Fruit fly (Drosophila melanogaster) Kc167 (cell line): Measurements from ENCODE around the gene xit.

ENCODE experiments used
- Myc ChIP-seq: fragments of >200 bp; optimal IDR thresholded peaks from 2 replicates; lab custom pipeline; 2017; ENCODE audit warnings: missing external identifiers
- Sin3A ChIP-seq: fragments of >200 bp; optimal IDR thresholded peaks from 2 replicates; lab custom pipeline; 2018; ENCODE audit warnings: missing external identifiers
- h ChIP-seq: fragments of >200 bp; optimal IDR thresholded peaks from 3 replicates; lab custom pipeline; 2018; ENCODE audit warnings: missing external identifiers
- insv ChIP-seq: fragments of >200 bp; optimal IDR thresholded peaks from 3 replicates; lab custom pipeline; 2018; ENCODE audit warnings: missing external identifiers
- psq ChIP-seq: fragments of >200 bp; optimal IDR thresholded peaks from 2 replicates; lab custom pipeline; 2017; ENCODE audit warnings: missing external identifiers
- ttk ChIP-seq: sonication (Bioruptor generic); optimal IDR thresholded peaks from 2 replicates; lab custom pipeline; 2017; ENCODE audit warnings: missing external identifiers

The xit gene

dm6 chrX:6805404-6805803 is 15.4 kb upstream of the xit start:
- TF ChIP-seq insv (no peak), psq (no peak), h (no peak), Myc (lab: Kevin White, UChicago) (no peak), Sin3A (lab: Kevin White, UChicago) (no peak), ttk (lab: Kevin White, UChicago) (no peak)

DNA sequence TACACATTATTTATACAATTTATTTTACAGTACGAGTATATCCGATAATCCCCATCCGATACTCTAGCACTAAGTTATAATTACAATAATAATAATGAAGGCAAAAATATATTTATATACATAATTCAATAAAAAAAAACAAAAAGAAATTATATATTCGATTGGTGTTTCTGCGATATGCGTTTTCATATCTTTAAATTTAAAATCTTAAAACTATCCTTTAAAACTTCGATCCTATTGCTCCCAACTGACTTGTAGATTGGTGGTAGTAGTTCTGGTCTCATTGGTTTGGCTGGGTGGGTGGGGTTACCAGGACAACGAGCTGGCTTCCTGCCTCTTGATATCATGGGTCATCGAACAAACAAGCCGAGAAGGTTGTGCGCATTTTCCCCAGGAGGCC is 7.1 kb upstream of the xit start, which contains the start of gene iav:
Gene iav, plus strand, starts transcription at position 301 of the 400 bp plus-strand sequence.
- no peak for TF ChIP-seq insv
- no peak for TF ChIP-seq Myc (lab: Kevin White, UChicago)
- no peak for TF ChIP-seq h
- TF ChIP-seq ttk (lab: Kevin White, UChicago), result no peak
- no peak for TF ChIP-seq Sin3A (lab: Kevin White, UChicago)
- no peak for TF ChIP-seq psq

- TF ChIP-seq Myc (lab: Kevin White, UChicago) (no peak), h (no peak), ttk (lab: Kevin White, UChicago) (no peak), Sin3A (lab: Kevin White, UChicago) (no peak), insv (no peak), psq (no peak)
These were observed 2.1 kb downstream of the xit start, which contains the start of gene Atx-1 for dm6 chrX:6822904-6823303. Gene Atx-1, plus strand, starts transcription at chrX:6823204.

DNA sequence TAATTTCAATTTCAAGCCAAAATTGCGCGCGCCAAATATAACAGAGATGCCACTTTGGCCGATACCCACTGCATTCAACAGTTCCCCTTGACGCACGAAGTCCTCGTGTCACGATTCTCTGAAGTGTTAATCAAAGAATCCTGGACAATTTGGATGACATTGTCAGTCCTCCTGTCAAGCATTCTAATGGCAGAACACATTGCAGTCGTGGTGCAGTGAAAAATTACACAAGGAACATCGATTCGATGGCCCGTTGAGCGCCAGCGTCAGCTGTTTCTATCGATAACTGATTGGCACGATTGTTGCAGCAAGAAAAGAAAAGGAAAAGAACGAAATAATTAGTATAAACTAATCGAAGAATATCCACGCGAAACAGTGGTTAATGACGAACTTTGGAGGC is 3.4 kb downstream of the xit start, which contains the start of gene nonC:
Gene nonC, plus strand, starts transcription at position 294 of the 400 bp plus-strand sequence.
- no peak for TF ChIP-seq psq
- TF ChIP-seq insv, result no peak
- TF ChIP-seq Myc (lab: Kevin White, UChicago), result no peak
- TF ChIP-seq ttk (lab: Kevin White, UChicago), result no peak
- no peak for TF ChIP-seq h
- TF ChIP-seq Sin3A (lab: Kevin White, UChicago), result no peak

dm6 chrX:6832584-6832983 is 11.8 kb downstream of the xit start, which contains the start of gene mAChR-C:
Gene mAChR-C, minus strand, starts transcription at chrX:6832684.
- no peak for TF ChIP-seq psq

DNA sequence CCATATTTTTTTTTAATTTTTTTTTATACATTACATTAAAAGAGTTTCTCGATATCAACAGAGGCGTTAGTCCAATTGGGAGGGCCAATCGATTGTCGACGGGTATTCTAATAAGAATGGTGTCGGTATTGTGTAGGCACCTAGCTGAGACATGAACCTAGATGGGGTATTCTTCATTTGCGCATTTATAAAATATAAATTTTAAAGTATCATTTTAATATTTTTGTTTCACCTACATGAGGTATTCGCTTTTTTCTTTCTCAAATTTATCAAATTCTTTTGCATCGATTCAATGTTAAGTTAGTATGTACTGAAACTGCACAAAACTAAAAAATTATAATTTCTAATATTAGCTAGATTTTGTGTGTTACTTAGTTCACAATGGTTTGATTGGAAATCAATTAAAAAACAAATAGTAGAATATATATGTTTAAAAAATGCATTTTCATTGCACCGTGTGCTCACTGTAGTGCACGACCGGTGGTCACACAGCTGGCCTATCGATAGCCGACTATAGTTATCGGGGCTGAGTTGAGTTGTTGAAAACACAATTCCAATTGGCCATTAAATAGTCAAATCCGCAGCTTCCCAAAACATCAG is 23.1 kb downstream of the xit start, which contains the start of the genes CG14435 and Tmf:
Gene CG14435, minus strand, starts transcription at position 81 of the 600 bp plus-strand sequence.
Gene Tmf, plus strand, starts transcription at position 501 of the 600 bp plus-strand sequence.
- TF ChIP-seq insv (peak; percentile 99), Sin3A (lab: Kevin White, UChicago) (no peak)

DNA sequence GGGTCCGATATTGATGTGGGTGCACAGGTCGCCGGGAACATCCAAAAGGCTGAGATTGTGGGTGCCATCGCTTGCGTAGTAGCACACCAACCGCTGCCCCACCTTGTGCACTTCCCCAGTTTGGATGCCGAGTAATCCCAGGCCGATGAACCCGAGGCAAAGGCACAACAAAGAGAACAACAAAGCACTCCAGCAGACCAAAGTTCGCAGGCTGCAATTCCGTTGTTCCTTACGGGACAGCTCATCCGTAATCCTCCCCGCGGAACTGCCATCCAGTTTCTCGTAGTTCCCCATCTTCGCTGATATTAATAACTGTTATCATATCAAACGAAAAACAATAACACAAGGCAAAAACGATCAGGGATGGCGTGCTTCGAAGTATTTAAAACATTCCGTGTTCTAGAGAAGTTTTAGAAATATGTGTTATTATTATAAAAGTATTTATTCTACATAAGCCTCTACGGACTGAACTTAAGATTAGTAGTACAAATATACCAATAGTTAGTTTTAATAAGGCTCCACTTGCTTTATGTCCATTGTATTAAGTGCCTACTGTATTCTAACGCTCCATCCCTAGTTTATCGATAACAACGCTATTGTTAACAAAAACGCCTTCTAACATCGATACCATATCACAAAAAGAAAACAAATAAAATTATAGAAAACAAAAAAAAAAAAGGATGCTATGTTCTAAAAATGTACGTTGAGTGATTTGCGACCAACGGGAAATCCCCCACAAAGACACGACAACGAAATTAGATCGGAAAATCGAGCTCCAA is 28.6 kb downstream of the xit start, which contains the start of the genes Cht11 and CG4558:
Gene Cht11, minus strand, starts transcription at position 340 of the 779 bp plus-strand sequence.
Gene CG4558, plus strand, starts transcription at position 593 of the 779 bp plus-strand sequence.
- TF ChIP-seq psq (no peak), Myc (lab: Kevin White, UChicago) (no peak), Sin3A (lab: Kevin White, UChicago) (no peak), insv (no peak), h (no peak), ttk (lab: Kevin White, UChicago) (no peak)

- TF ChIP-seq Sin3A (lab: Kevin White, UChicago) (no peak), insv (no peak), psq (no peak), Myc (lab: Kevin White, UChicago) (no peak), h (no peak), ttk (lab: Kevin White, UChicago) (no peak)
These were observed 31.8 kb downstream of the xit start for dm6 chrX:6852574-6852973.

DNA sequence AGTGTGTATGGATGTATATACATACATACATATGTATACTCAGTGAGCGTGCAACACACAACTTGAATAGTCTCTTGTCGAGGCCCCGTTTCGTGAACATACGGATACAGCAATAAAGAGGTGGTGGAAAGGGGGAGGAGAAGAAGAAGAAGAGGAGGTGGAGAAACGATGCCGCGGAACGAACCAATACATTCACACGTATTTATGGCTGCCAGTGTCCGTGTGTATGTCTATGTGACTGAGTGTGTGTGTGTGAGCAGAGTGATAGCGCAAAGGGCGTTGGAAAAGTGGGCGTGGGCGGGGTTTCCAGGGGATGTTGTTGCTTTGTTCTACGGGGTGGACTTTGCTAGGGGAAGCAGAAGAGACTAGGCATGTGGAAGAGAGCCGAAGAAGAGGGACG is 32.6 kb downstream of the xit start:
- TF ChIP-seq ttk (lab: Kevin White, UChicago), result no peak
- no peak for TF ChIP-seq Myc (lab: Kevin White, UChicago)
- no peak for TF ChIP-seq h
- no peak for TF ChIP-seq insv
- no peak for TF ChIP-seq psq
- no peak for TF ChIP-seq Sin3A (lab: Kevin White, UChicago)

dm6 chrX:6854563-6854962 is 33.7 kb downstream of the xit start:
- no peak for TF ChIP-seq ttk (lab: Kevin White, UChicago)
- TF ChIP-seq insv, result no peak
- no peak for TF ChIP-seq Sin3A (lab: Kevin White, UChicago)
- TF ChIP-seq h, result no peak
- TF ChIP-seq psq, result no peak
- no peak for TF ChIP-seq Myc (lab: Kevin White, UChicago)

DNA sequence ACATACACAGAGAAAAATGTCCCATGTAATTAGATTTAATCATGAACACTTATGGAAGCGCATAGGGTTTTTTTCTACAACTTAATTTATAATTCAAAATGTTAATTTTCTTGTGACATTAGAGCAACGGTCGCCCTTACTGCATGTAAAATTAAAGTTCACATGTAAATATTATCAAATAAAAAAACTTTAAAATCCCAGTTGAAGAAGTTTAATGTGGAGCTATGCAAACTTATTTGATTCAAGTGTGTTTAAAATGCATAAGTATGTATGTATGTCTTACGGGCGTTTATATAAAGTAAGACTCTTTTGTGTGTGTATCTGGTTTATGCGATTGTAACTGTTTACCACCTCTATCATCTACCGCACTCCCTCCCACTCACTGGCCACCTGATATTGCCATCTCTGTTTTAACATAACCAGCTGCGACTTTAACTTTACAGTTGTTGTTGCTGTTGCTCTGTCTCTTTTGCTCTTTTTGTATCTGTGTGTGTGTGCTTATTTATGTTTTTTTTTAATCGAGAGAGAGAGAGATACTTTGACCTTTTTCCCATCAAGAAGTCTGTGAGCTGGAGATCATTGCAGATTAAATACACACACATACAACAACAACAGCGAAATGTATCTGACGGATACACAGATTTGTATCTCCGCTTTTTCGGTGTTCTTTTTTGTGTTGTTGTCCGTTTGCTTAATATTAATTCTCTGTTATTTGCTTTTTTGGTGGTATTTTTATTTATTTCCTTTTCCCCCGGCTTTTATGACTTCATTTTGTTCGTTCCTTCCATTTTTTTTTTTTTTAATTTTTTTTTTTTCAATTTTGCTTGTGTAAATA is 34.8 kb downstream of the xit start:
- TF ChIP-seq Sin3A (lab: Kevin White, UChicago), result no peak
- TF ChIP-seq h, result no peak
- no peak for TF ChIP-seq insv
- no peak for TF ChIP-seq ttk (lab: Kevin White, UChicago)
- no peak for TF ChIP-seq psq
- TF ChIP-seq Myc (lab: Kevin White, UChicago), result no peak

DNA sequence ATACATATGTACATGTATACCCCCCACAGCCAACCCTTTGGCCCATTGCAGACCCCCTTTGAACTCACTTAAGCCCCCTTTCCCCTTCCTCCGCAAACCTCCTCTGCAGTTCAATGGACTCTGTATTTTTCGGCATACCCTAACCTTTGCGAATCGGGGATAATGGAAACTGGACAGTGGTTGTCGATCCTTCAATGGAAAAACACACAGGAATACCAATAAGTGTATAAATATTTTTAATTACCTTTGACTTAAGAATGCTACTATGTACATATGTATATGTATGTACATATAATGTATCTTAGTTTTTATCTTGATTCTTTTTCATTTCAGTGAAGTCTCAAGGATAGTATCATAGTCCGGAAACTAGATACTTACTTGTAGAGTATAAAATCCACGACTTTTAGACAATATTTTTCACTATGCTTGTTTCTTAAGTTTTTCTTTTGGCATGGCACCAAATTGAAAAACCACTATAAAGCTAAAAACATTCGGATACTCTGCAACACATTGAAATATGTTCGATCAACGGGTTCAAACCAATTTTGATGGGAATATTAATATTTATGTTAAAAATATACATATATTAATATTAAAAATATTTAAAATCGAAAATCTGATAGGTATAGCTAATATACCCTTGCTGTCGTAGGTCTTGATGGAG is 35.6 kb downstream of the xit start:
- TF ChIP-seq psq (peak; percentile 16), Sin3A (lab: Kevin White, UChicago) (no peak)
